Fruit fly (Drosophila melanogaster): ENCODE results near the gene CG10565.
A peak's percentile ranks its signal among the peaks of the same experiment; 100 is the strongest.

The CG10565 gene

DNA sequence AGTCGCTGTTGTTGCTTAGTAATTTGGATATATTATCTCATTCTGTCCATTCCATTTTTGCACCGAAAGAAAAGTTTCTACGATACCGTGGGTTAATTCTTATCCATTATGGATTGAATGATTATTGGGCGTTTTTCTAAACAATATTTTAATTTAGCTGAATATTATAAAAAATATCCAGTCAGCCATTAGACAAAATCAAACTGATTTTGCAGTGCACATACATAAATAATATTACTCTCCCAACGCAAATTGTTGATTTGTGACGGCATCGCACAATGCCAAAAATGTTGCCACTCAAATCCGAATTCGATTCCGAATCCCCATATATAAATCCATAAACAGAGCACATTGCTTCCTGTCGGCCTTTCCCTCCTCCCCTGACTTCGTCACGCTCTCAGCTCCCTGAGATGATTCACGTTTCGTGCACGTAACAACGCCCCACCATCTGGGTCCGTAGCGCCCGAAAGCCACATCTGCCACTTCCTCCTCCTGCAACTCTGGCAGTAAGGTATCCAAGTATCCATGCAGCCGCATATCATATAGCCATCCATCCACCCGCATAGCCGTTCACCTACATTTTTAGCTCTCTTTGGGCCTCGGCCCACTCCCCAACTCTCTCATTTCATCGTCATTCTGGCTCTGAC, 40.9 kb upstream of the CG10565 start (continued):
- TF ChIP-seq Side (GFP tag; optimal IDR thresholded peaks at IDR 0.05) (no peak), CG10959 (GFP tag; IDR thresholded peaks at IDR 0.05) (no peak), CG14710 (tag; optimal IDR thresholded peaks at IDR 0.05) (no peak), sna (GFP tag; IDR thresholded peaks at IDR 0.05; ENCODE audit: partially characterized antibody) (no peak), CG2129 (GFP tag; IDR thresholded peaks at IDR 0.05; ENCODE audit: partially characterized antibody) (no peak), MESR4 (GFP tag; optimal IDR thresholded peaks at IDR 0.05) (no peak), disco-r (GFP tag; optimal IDR thresholded peaks at IDR 0.05) (no peak), gcm (GFP tag; optimal IDR thresholded peaks at IDR 0.05) (no peak), CG14050 (GFP tag; IDR thresholded peaks at IDR 0.05) (peak; percentile 53; the same call in 1 of the 3 replicates), bsh (GFP tag; optimal IDR thresholded peaks at IDR 0.05) (no peak), CG17361 (GFP tag; IDR thresholded peaks at IDR 0.05) (no peak), CG4404 (GFP tag; IDR thresholded peaks at IDR 0.05) (0 out of 2 replicates have a peak, but pooled peaks have one; percentile 18), Nf-YC (tag; optimal IDR thresholded peaks at IDR 0.05) (peak; percentile 4), pho (GFP tag; optimal IDR thresholded peaks at IDR 0.05) (peak; percentile 77), CG1792 (GFP tag; optimal IDR thresholded peaks at IDR 0.05) (peak; percentile 8), CG7786 (GFP tag; optimal IDR thresholded peaks at IDR 0.05) (peak; percentile 55), CG8089 (GFP tag; optimal IDR thresholded peaks at IDR 0.05) (no peak), CG18764 (GFP tag; optimal IDR thresholded peaks at IDR 0.05) (peak; percentile 5), hb (GFP tag; IDR thresholded peaks at IDR 0.05; ENCODE audit: partially characterized antibody) (no peak), grn (GFP tag; optimal IDR thresholded peaks at IDR 0.05) (no peak), nom (GFP tag; optimal IDR thresholded peaks at IDR 0.05) (no peak), zf30C (GFP tag; optimal IDR thresholded peaks at IDR 0.05) (peak; percentile 9), CG10147 (GFP tag; optimal IDR thresholded peaks at IDR 0.05) (peak; percentile 58), CG11456 (GFP tag; IDR thresholded peaks at IDR 0.05) (peak; percentile 80), pros (GFP tag; optimal IDR thresholded peaks at IDR 0.05) (no peak), Bgb (GFP tag; IDR thresholded peaks at IDR 0.05; ENCODE audit: partially characterized antibody) (no peak), CG32532 (GFP tag; IDR thresholded peaks at IDR 0.05) (peak; percentile 93), CG18262 (tag; optimal IDR thresholded peaks at IDR 0.05) (no peak), schlank (tag; optimal IDR thresholded peaks at IDR 0.05) (peak; percentile 40), CG12071 (GFP tag; optimal IDR thresholded peaks at IDR 0.05) (peak; percentile 11), Stat92E (GFP tag; optimal IDR thresholded peaks at IDR 0.05) (no peak), dpn (GFP tag; optimal IDR thresholded peaks at IDR 0.05) (peak; percentile 43 to 71), ap (GFP tag; IDR thresholded peaks at IDR 0.05) (0 out of 2 replicates have a peak, but pooled peaks have one; percentile 35), CG12155 (GFP tag; optimal IDR thresholded peaks at IDR 0.05) (peak; percentile 73), Ptx1 (GFP tag; IDR thresholded peaks at IDR 0.05) (peak; percentile 80), HmgD (GFP tag; optimal IDR thresholded peaks at IDR 0.05) (no peak), rib (GFP tag; IDR thresholded peaks at IDR 0.05) (peak; percentile 85; the same call in 1 of the 2 replicates), bigmax (GFP tag; optimal IDR thresholded peaks at IDR 0.05) (no peak), BtbVII (GFP tag; optimal IDR thresholded peaks at IDR 0.05) (peak; percentile 72), CG13287 (GFP tag; IDR thresholded peaks at IDR 0.05; ENCODE audit: partially characterized antibody) (no peak), Hr39 (optimal IDR thresholded peaks at IDR 0.05) (no peak), CG1233 (GFP tag; optimal IDR thresholded peaks at IDR 0.05) (peak; percentile 29), ems (GFP tag; optimal IDR thresholded peaks at IDR 0.05) (peak; percentile 47), knrl (GFP tag; IDR thresholded peaks at IDR 0.05; ENCODE audit: partially characterized antibody) (no peak), MTF-1 (GFP tag; optimal IDR thresholded peaks at IDR 0.05; ENCODE audit: borderline replicate concordance) (no peak), Dp (GFP tag; optimal IDR thresholded peaks at IDR 0.05) (no peak), CG16779 (GFP tag; IDR thresholded peaks at IDR 0.05) (0 out of 2 replicates have a peak, but pooled peaks have one; percentile 20), zen (tag; optimal IDR thresholded peaks at IDR 0.05) (peak; percentile 10), CG7987 (GFP tag; optimal IDR thresholded peaks at IDR 0.05) (no peak)

Data from whole organism, embryonic.